Fruit fly (Drosophila melanogaster): Measurements from ENCODE around the gene CG2691.

DNA sequence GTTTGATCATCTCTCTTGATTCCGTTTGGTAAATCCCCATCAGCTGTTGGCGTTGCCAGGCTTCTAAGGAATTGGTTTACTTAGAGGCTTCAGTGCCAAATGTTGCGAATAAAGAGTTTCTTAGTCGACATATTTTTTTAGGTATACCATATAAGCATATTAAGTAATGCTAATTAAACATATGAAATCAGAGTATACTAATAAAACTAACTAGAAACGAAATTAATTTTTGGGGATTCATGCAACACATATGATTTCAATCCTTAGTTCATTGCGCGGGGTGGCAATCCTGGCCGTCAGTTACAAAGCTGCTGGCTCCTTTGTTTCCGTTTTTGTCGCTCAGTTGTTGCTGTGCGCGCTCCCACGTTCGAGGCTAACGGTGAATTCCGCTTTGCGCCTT, 45.2 kb upstream of the CG2691 start, which contains the start of gene CG15760:
- TF ChIP-seq rn (GFP tag; IDR thresholded peaks at IDR 0.05) (no peak), fd96Ca (GFP tag; IDR thresholded peaks at IDR 0.05) (no peak), CG13204 (GFP tag; optimal IDR thresholded peaks at IDR 0.05) (no peak), Pif1A (GFP tag; optimal IDR thresholded peaks at IDR 0.05) (no peak), CG15710 (tag; optimal IDR thresholded peaks at IDR 0.05) (no peak), CG14655 (GFP tag; optimal IDR thresholded peaks at IDR 0.05) (no peak), CG8301 (tag; optimal IDR thresholded peaks at IDR 0.05) (no peak), EcR (GFP tag; optimal IDR thresholded peaks at IDR 0.05) (no peak)
